Fruit fly (Drosophila melanogaster) whole organism, embryonic: ENCODE measurements around the gene ac.

Source experiments
- CG2889 ChIP-seq: fragments of 200-800 bp; sonication (Bioruptor generic); IDR thresholded peaks from 3 replicates; pipeline ENCODE4 v1.3.6; 2022; ENCODE audit warnings: missing biosample characterization, missing genetic modification characterization
- CG3995 ChIP-seq: fragments of 200-800 bp; sonication (Bioruptor generic); optimal IDR thresholded peaks from 3 replicates; lab custom pipeline; 2016; ENCODE audit warnings: missing biosample characterization, missing genetic modification characterization
- CG6765 ChIP-seq: fragments of 200-800 bp; sonication (Bioruptor generic); optimal IDR thresholded peaks from 3 replicates; lab custom pipeline; 2017; ENCODE audit warnings: missing biosample characterization, mild to moderate bottlenecking, missing genetic modification characterization
- ac ChIP-seq: fragments of 200-800 bp; sonication (Bioruptor generic); optimal IDR thresholded peaks from 3 replicates; lab custom pipeline; 2017; ENCODE audit warnings: missing biosample characterization, mild to moderate bottlenecking, missing genetic modification characterization
- al ChIP-seq: fragments of 200-800 bp; sonication (Bioruptor generic); IDR thresholded peaks from 2 replicates; pipeline ENCODE4 v1.3.6; 2022; ENCODE audit warnings: missing biosample characterization, missing genetic modification characterization
- pita ChIP-seq: fragments of 200-800 bp; sonication (Bioruptor generic); optimal IDR thresholded peaks from 2 replicates; lab custom pipeline; 2017; ENCODE audit warnings: missing biosample characterization, mild to moderate bottlenecking, missing genetic modification characterization
- pros ChIP-seq: fragments of 200-800 bp; sonication (Bioruptor generic); optimal IDR thresholded peaks from 3 replicates; lab custom pipeline; 2019; ENCODE audit warnings: missing biosample characterization, mild to moderate bottlenecking, missing genetic modification characterization, moderate library complexity
- run ChIP-seq: fragments of 200-800 bp; sonication (Bioruptor generic); optimal IDR thresholded peaks from 3 replicates; lab custom pipeline; 2018; ENCODE audit warnings: missing biosample characterization, mild to moderate bottlenecking, missing genetic modification characterization
- trem ChIP-seq: fragments of 200-800 bp; optimal IDR thresholded peaks from 3 replicates; lab custom pipeline; 2019; ENCODE audit warnings: missing biosample characterization, mild to moderate bottlenecking, missing genetic modification characterization, moderate library complexity
- twi ChIP-seq: fragments of 200-800 bp; optimal IDR thresholded peaks from 2 replicates; lab custom pipeline; 2019; ENCODE audit warnings: missing biosample characterization, mild to moderate bottlenecking, missing genetic modification characterization, moderate library complexity

- TF ChIP-seq trem (tag; lab: Kevin White, UChicago) (no peak), CG6765 (GFP tag; lab: Kevin White, UChicago) (no peak), al (GFP tag; lab: Robert Waterston, UW) (no peak), CG3995 (no peak), run (tag; lab: Kevin White, UChicago) (no peak), ac (GFP tag; lab: Kevin White, UChicago) (no peak), pros (GFP tag; lab: Kevin White, UChicago) (no peak), pita (GFP tag; lab: Kevin White, UChicago) (no peak), CG2889 (GFP tag; lab: Robert Waterston, UW) (no peak), twi (tag; lab: Kevin White, UChicago) (no peak)
Observed at dm6 chrX:406306-406705, 36.5 kb downstream of the ac start.
